Fruit fly (Drosophila melanogaster) whole organism, embryonic: ENCODE data around the gene Dsp1.

Source experiments
- Ada2b ChIP-seq: fragments of 200-800 bp; sonication (Bioruptor generic); IDR thresholded peaks from 2 replicates; pipeline ENCODE4 v1.3.6; 2022; ENCODE audit warnings: missing biosample characterization, missing genetic modification characterization
- Atf6 ChIP-seq: fragments of 200-800 bp; sonication (Bioruptor generic); IDR thresholded peaks from 2 replicates; pipeline ENCODE4 v1.3.6; 2022; ENCODE audit warnings: missing biosample characterization, missing genetic modification characterization
- Bdp1 ChIP-seq: fragments of 200-800 bp; sonication (Bioruptor generic); optimal IDR thresholded peaks from 3 replicates; lab custom pipeline; 2016; ENCODE audit warnings: missing biosample characterization, missing genetic modification characterization
- Blimp-1 ChIP-seq: fragments of 200-800 bp; sonication (Bioruptor generic); optimal IDR thresholded peaks from 3 replicates; lab custom pipeline; 2018; ENCODE audit warnings: missing biosample characterization, missing genetic modification characterization, mild to moderate bottlenecking, moderate library complexity, missing genetic modification reagents
- CG11085 ChIP-seq: fragments of 200-800 bp; sonication (Bioruptor generic); IDR thresholded peaks from 2 replicates; pipeline ENCODE4 v1.3.6; 2022; ENCODE audit warnings: missing biosample characterization, missing genetic modification characterization
- CG11093 ChIP-seq: fragments of 200-800 bp; sonication (Bioruptor generic); IDR thresholded peaks from 3 replicates; pipeline ENCODE4 v1.3.6; 2022; ENCODE audit warnings: missing biosample characterization, missing genetic modification characterization
- CG1233 ChIP-seq: fragments of 200-800 bp; sonication (Bioruptor generic); optimal IDR thresholded peaks from 4 replicates; lab custom pipeline; 2018; ENCODE audit warnings: missing biosample characterization, mild to moderate bottlenecking, missing genetic modification characterization
- CG12659 ChIP-seq: fragments of 200-800 bp; sonication (Bioruptor generic); optimal IDR thresholded peaks from 3 replicates; lab custom pipeline; 2017; ENCODE audit warnings: mild to moderate bottlenecking, missing biosample characterization, missing genetic modification reagents, missing genetic modification characterization
- CG13894 ChIP-seq: fragments of 200-800 bp; sonication (Bioruptor generic); optimal IDR thresholded peaks from 3 replicates; lab custom pipeline; 2018; ENCODE audit warnings: missing biosample characterization, mild to moderate bottlenecking, missing genetic modification characterization, moderate library complexity
- CG14014 ChIP-seq: fragments of 200-800 bp; sonication (Bioruptor generic); IDR thresholded peaks from 2 replicates; pipeline ENCODE4 v1.3.6; 2022; ENCODE audit warnings: missing biosample characterization, missing genetic modification characterization
- CG14050 ChIP-seq: fragments of 200-800 bp; sonication (Bioruptor generic); IDR thresholded peaks from 3 replicates; pipeline ENCODE4 v1.3.6; 2022; ENCODE audit warnings: missing biosample characterization, missing genetic modification characterization
- CG14860 ChIP-seq: fragments of 200-800 bp; sonication (Bioruptor generic); IDR thresholded peaks from 3 replicates; pipeline ENCODE4 v1.3.6; 2022; ENCODE audit warnings: missing biosample characterization, missing genetic modification characterization; ENCODE audit not compliant: partially characterized antibody
- CG15479 ChIP-seq: fragments of 200-800 bp; sonication (Bioruptor generic); optimal IDR thresholded peaks from 3 replicates; lab custom pipeline; 2019; ENCODE audit warnings: missing biosample characterization, mild to moderate bottlenecking, missing genetic modification characterization, moderate library complexity
- CG16815 ChIP-seq: fragments of 200-800 bp; sonication (Bioruptor generic); optimal IDR thresholded peaks from 3 replicates; lab custom pipeline; 2017; ENCODE audit warnings: missing biosample characterization, mild to moderate bottlenecking, missing genetic modification characterization
- CG17328 ChIP-seq: fragments of 200-800 bp; sonication (Bioruptor generic); IDR thresholded peaks from 2 replicates; pipeline ENCODE4 v1.3.6; 2022; ENCODE audit warnings: missing biosample characterization, missing genetic modification characterization
- CG17802 ChIP-seq: fragments of 200-800 bp; sonication (Bioruptor generic); optimal IDR thresholded peaks from 2 replicates; lab custom pipeline; 2018; ENCODE audit warnings: missing biosample characterization, mild to moderate bottlenecking, missing genetic modification characterization, moderate library complexity
- CG18011 ChIP-seq: fragments of 200-800 bp; sonication (Bioruptor generic); optimal IDR thresholded peaks from 2 replicates; lab custom pipeline; 2017; ENCODE audit warnings: missing biosample characterization, missing genetic modification characterization, mild to moderate bottlenecking, moderate library complexity, missing genotype
- CG18262 ChIP-seq: fragments of 200-800 bp; optimal IDR thresholded peaks from 3 replicates; lab custom pipeline; 2019; ENCODE audit warnings: missing biosample characterization, mild to moderate bottlenecking, missing genetic modification characterization, moderate library complexity
- CG1832 ChIP-seq: fragments of 200-800 bp; sonication (Bioruptor generic); optimal IDR thresholded peaks from 2 replicates; lab custom pipeline; 2017; ENCODE audit warnings: missing biosample characterization, mild to moderate bottlenecking, missing genetic modification characterization, inconsistent platforms
- CG2678 ChIP-seq: fragments of 200-800 bp; sonication (Bioruptor generic); optimal IDR thresholded peaks from 3 replicates; lab custom pipeline; 2019; ENCODE audit warnings: missing biosample characterization, mild to moderate bottlenecking, missing genetic modification characterization, moderate library complexity
- CG32772 ChIP-seq: fragments of 200-800 bp; sonication (Bioruptor generic); IDR thresholded peaks from 2 replicates; pipeline ENCODE4 v1.3.6; 2022; ENCODE audit warnings: missing biosample characterization, missing genetic modification characterization
- CG8281 ChIP-seq: fragments of 200-800 bp; sonication (Bioruptor generic); optimal IDR thresholded peaks from 2 replicates; lab custom pipeline; 2018; ENCODE audit warnings: missing biosample characterization, mild to moderate bottlenecking, missing genetic modification characterization, moderate library complexity
- CG8765 ChIP-seq: fragments of 200-800 bp; sonication (Bioruptor generic); IDR thresholded peaks from 2 replicates; pipeline ENCODE4 v1.3.6; 2022; ENCODE audit warnings: missing biosample characterization, missing genetic modification characterization
- CG9817 ChIP-seq: fragments of 200-800 bp; sonication (Bioruptor generic); optimal IDR thresholded peaks from 2 replicates; lab custom pipeline; 2018; ENCODE audit warnings: missing biosample characterization, mild to moderate bottlenecking, missing genetic modification characterization, moderate library complexity
- CG9876 ChIP-seq: fragments of 200-800 bp; sonication (Bioruptor generic); optimal IDR thresholded peaks from 2 replicates; lab custom pipeline; 2016; ENCODE audit warnings: missing biosample characterization, missing genetic modification characterization
- Chrac-16 ChIP-seq: fragments of 200-800 bp; sonication (Bioruptor generic); optimal IDR thresholded peaks from 3 replicates; lab custom pipeline; 2016; ENCODE audit warnings: missing biosample characterization, missing genetic modification characterization
- CoRest ChIP-seq: fragments of 200-800 bp; sonication (Bioruptor generic); optimal IDR thresholded peaks from 3 replicates; lab custom pipeline; 2018; ENCODE audit warnings: missing biosample characterization, mild to moderate bottlenecking, missing genetic modification characterization, moderate library complexity
- Dek ChIP-seq: fragments of 200-800 bp; sonication (Bioruptor generic); optimal IDR thresholded peaks from 3 replicates; lab custom pipeline; 2019; ENCODE audit warnings: missing biosample characterization, mild to moderate bottlenecking, missing genetic modification characterization, moderate library complexity
- Doc3 ChIP-seq: fragments of 200-800 bp; sonication (Bioruptor generic); IDR thresholded peaks from 3 replicates; pipeline ENCODE4 v1.3.6; 2022; ENCODE audit warnings: missing biosample characterization, missing genetic modification characterization; ENCODE audit not compliant: partially characterized antibody
- H2.0 ChIP-seq: fragments of 200-800 bp; sonication (Bioruptor generic); IDR thresholded peaks from 2 replicates; pipeline ENCODE4 v1.3.6; 2022; ENCODE audit warnings: missing biosample characterization, missing genetic modification characterization
- HLH54F ChIP-seq: fragments of 200-800 bp; sonication (Bioruptor generic); optimal IDR thresholded peaks from 3 replicates; lab custom pipeline; 2016; ENCODE audit warnings: missing biosample characterization, missing genetic modification characterization
- Poxn ChIP-seq: fragments of 200-800 bp; sonication (Bioruptor generic); IDR thresholded peaks from 2 replicates; pipeline ENCODE4 v1.3.6; 2022; ENCODE audit warnings: missing biosample characterization, missing genetic modification characterization
- Ravus ChIP-seq: fragments of 200-800 bp; sonication (Bioruptor generic); IDR thresholded peaks from 2 replicates; pipeline ENCODE4 v1.3.6; 2022; ENCODE audit warnings: missing biosample characterization, missing genetic modification characterization
- Sry-δ ChIP-seq: fragments of 200-800 bp; sonication (Bioruptor generic); optimal IDR thresholded peaks from 2 replicates; lab custom pipeline; 2016; ENCODE audit warnings: missing biosample characterization, missing genetic modification characterization
- Vsx1 ChIP-seq: fragments of 200-800 bp; sonication (Bioruptor generic); optimal IDR thresholded peaks from 2 replicates; lab custom pipeline; 2017; ENCODE audit warnings: missing biosample characterization, mild to moderate bottlenecking, missing genetic modification characterization, missing genetic modification reagents
- YL-1 ChIP-seq: fragments of 200-800 bp; sonication (Bioruptor generic); optimal IDR thresholded peaks from 3 replicates; lab custom pipeline; 2017; ENCODE audit warnings: missing biosample characterization, mild to moderate bottlenecking, missing genetic modification characterization
- amos ChIP-seq: fragments of 200-800 bp; sonication (Bioruptor generic); IDR thresholded peaks from 2 replicates; pipeline ENCODE4 v1.3.6; 2022; ENCODE audit warnings: missing biosample characterization, missing genetic modification characterization; ENCODE audit not compliant: partially characterized antibody
- bab2 ChIP-seq: fragments of 200-800 bp; sonication (Bioruptor generic); optimal IDR thresholded peaks from 2 replicates; lab custom pipeline; 2016; ENCODE audit warnings: missing biosample characterization, missing genetic modification characterization
- bowl ChIP-seq: fragments of 200-800 bp; sonication (Bioruptor generic); IDR thresholded peaks from 2 replicates; pipeline ENCODE4 v1.3.6; 2022; ENCODE audit warnings: missing biosample characterization, missing genetic modification characterization
- eyg ChIP-seq: fragments of 200-800 bp; sonication (Bioruptor generic); optimal IDR thresholded peaks from 3 replicates; lab custom pipeline; 2016; ENCODE audit warnings: missing biosample characterization, missing genetic modification characterization
- gsb ChIP-seq: fragments of 200-800 bp; sonication (Bioruptor generic); IDR thresholded peaks from 2 replicates; pipeline ENCODE4 v1.3.6; 2022; ENCODE audit warnings: missing biosample characterization, missing genetic modification characterization
- h ChIP-seq: fragments of >200 bp; optimal IDR thresholded peaks from 2 replicates; lab custom pipeline; 2017
- insv ChIP-seq, 2 experiments: fragments of 200-800 bp; sonication (Bioruptor generic); optimal IDR thresholded peaks; 3 replicates each; lab custom pipeline; 2016 to 2018; ENCODE audit warnings: missing biosample characterization in 2 of 2, missing genetic modification characterization in 2 of 2
- jumu ChIP-seq: fragments of 200-800 bp; sonication (Bioruptor generic); optimal IDR thresholded peaks from 3 replicates; lab custom pipeline; 2016; ENCODE audit warnings: missing biosample characterization, missing genetic modification characterization
- nerfin-2 ChIP-seq: fragments of 200-800 bp; sonication (Bioruptor generic); IDR thresholded peaks from 2 replicates; pipeline ENCODE4 v1.3.6; 2022; ENCODE audit warnings: missing biosample characterization, missing genetic modification characterization; ENCODE audit not compliant: partially characterized antibody
- ro ChIP-seq: fragments of 200-800 bp; sonication (Bioruptor generic); IDR thresholded peaks from 2 replicates; pipeline ENCODE4 v1.3.6; 2022; ENCODE audit warnings: missing biosample characterization, missing genetic modification characterization
- sisA ChIP-seq: fragments of 200-800 bp; sonication (Bioruptor generic); IDR thresholded peaks from 2 replicates; pipeline ENCODE4 v1.3.6; 2022; ENCODE audit warnings: missing biosample characterization, missing genetic modification characterization
- tio ChIP-seq: fragments of 200-800 bp; sonication (Bioruptor generic); optimal IDR thresholded peaks from 2 replicates; lab custom pipeline; 2017; ENCODE audit warnings: missing biosample characterization, missing genetic modification characterization, inconsistent platforms
- toy ChIP-seq: fragments of 200-800 bp; sonication (Bioruptor generic); IDR thresholded peaks from 2 replicates; pipeline ENCODE4 v1.3.6; 2022; ENCODE audit warnings: missing biosample characterization, missing genetic modification characterization
- wek ChIP-seq: fragments of 200-800 bp; sonication (Bioruptor generic); optimal IDR thresholded peaks from 3 replicates; lab custom pipeline; 2018; ENCODE audit warnings: missing biosample characterization, mild to moderate bottlenecking, missing genetic modification characterization, moderate library complexity
- wor ChIP-seq: fragments of 200-800 bp; sonication (Bioruptor generic); IDR thresholded peaks from 2 replicates; pipeline ENCODE4 v1.3.6; 2022; ENCODE audit warnings: missing biosample characterization, missing genetic modification characterization
- zen2 ChIP-seq: fragments of 200-800 bp; sonication (Bioruptor generic); IDR thresholded peaks from 3 replicates; pipeline ENCODE4 v1.3.6; 2022; ENCODE audit warnings: missing biosample characterization, missing genetic modification characterization; ENCODE audit not compliant: partially characterized antibody

Dsp1 gene

dm6 chrX:16303636-16304035, 29.8 kb upstream of the Dsp1 start, which contains the start of gene CG3679 (continued):
- TF ChIP-seq CG12659 (GFP tag; lab: Kevin White, UChicago) (peak; percentile 9), CG18262 (tag; lab: Kevin White, UChicago) (no peak), tio (GFP tag; lab: Kevin White, UChicago) (no peak), CG17328 (GFP tag; lab: Robert Waterston, UW) (no peak), Poxn (GFP tag; lab: Robert Waterston, UW) (no peak), CG14050 (GFP tag; lab: Robert Waterston, UW) (no peak), Atf6 (no peak), zen2 (peak; percentile 12; the same call in 1 of the 3 replicates), Vsx1 (no peak), CG9817 (tag; lab: Kevin White, UChicago) (no peak), CG11093 (GFP tag; lab: Robert Waterston, UW) (no peak), wek (GFP tag; lab: Kevin White, UChicago) (no peak), CG8765 (GFP tag; lab: Robert Waterston, UW) (no peak), jumu (no peak), CG32772 (GFP tag; lab: Robert Waterston, UW) (no peak), CG18011 (GFP tag; lab: Kevin White, UChicago) (no peak), CG2678 (tag; lab: Kevin White, UChicago) (no peak), bab2 (GFP tag; lab: Kevin White, UChicago) (no peak), H2.0 (GFP tag; lab: Robert Waterston, UW) (no peak), CG14860 (GFP tag; lab: Robert Waterston, UW) (peak; percentile 67), eyg (GFP tag; lab: Kevin White, UChicago) (no peak), CG17802 (tag; lab: Kevin White, UChicago) (peak; percentile 34), bowl (GFP tag; lab: Robert Waterston, UW) (no peak), CoRest (tag; lab: Kevin White, UChicago) (no peak), CG11085 (GFP tag; lab: Robert Waterston, UW) (no peak), CG13894 (tag; lab: Kevin White, UChicago) (no peak), CG9876 (GFP tag; lab: Kevin White, UChicago) (no peak), nerfin-2 (GFP tag; lab: Robert Waterston, UW) (peak; percentile 69), HLH54F (GFP tag; lab: Kevin White, UChicago) (no peak), Doc3 (GFP tag; lab: Robert Waterston, UW) (peak; percentile 58; the same call in 2 of the 3 replicates), Chrac-16 (no peak), CG1233 (GFP tag; lab: Kevin White, UChicago) (no peak), gsb (GFP tag; lab: Robert Waterston, UW) (no peak), CG14014 (GFP tag; lab: Robert Waterston, UW) (no peak), wor (GFP tag; lab: Robert Waterston, UW) (no peak), toy (GFP tag; lab: Robert Waterston, UW) (no peak), Ravus (GFP tag; lab: Robert Waterston, UW) (no peak), ro (GFP tag; lab: Robert Waterston, UW) (no peak), insv (GFP tag; optimal IDR thresholded peaks at IDR 0.05; lab: Kevin White, UChicago) (no peak), amos (peak; percentile 73; the same call in 1 of the 2 replicates), h (lab: Kevin White, UChicago) (no peak), CG8281 (no peak), Dek (tag; lab: Kevin White, UChicago) (no peak), Ada2b (no peak), sisA (GFP tag; lab: Robert Waterston, UW) (no peak), Blimp-1 (GFP tag; lab: Kevin White, UChicago) (no peak), Bdp1 (GFP tag; lab: Kevin White, UChicago) (no peak), CG16815 (GFP tag; lab: Kevin White, UChicago) (no peak), Sry-δ (peak; percentile 25), YL-1 (GFP tag; lab: Kevin White, UChicago) (no peak), CG15479 (GFP tag; lab: Kevin White, UChicago) (no peak), CG1832 (GFP tag; lab: Kevin White, UChicago) (no peak)
